Worm (Caenorhabditis elegans) whole organism, young adult: ENCODE results near the gene R06F6.12.

ENCODE experiments used
- B0336.3 ChIP-seq: fragments of 200-800 bp; sonication (Bioruptor generic); IDR thresholded peaks from 2 replicates; pipeline ENCODE4 v1.3.6; 2022; ENCODE audit warnings: missing genetic modification characterization, missing compliant biosample characterization
- C17E4.6 ChIP-seq: fragments of 200-800 bp; sonication (Bioruptor generic); IDR thresholded peaks from 2 replicates; pipeline ENCODE4 v1.3.6; 2022; ENCODE audit warnings: missing genetic modification reagents, missing genetic modification characterization, missing compliant biosample characterization
- D2030.7 ChIP-seq: fragments of 200-800 bp; sonication (Bioruptor generic); IDR thresholded peaks from 2 replicates; pipeline ENCODE4 v1.3.6; 2022; ENCODE audit warnings: missing genetic modification reagents, missing genetic modification characterization, missing compliant biosample characterization
- F33H1.4 ChIP-seq: fragments of 200-800 bp; sonication (Bioruptor generic); IDR thresholded peaks from 2 replicates; pipeline ENCODE4 v1.3.6; 2022; ENCODE audit warnings: missing genetic modification reagents, missing genetic modification characterization, missing compliant biosample characterization
- F39B2.1 ChIP-seq: fragments of 200-800 bp; sonication (Bioruptor generic); IDR thresholded peaks from 2 replicates; pipeline ENCODE4 v1.3.6; 2022; ENCODE audit warnings: missing genetic modification reagents, missing genetic modification characterization, missing compliant biosample characterization
- F57A8.1 ChIP-seq: fragments of 200-800 bp; sonication (Bioruptor generic); optimal IDR thresholded peaks from 2 replicates; lab custom pipeline; 2018; ENCODE audit warnings: mild to moderate bottlenecking, missing genetic modification characterization, moderate library complexity, missing compliant biosample characterization
- K12H6.12 ChIP-seq: fragments of 200-800 bp; sonication (Bioruptor generic); optimal IDR thresholded peaks from 2 replicates; lab custom pipeline; 2018; ENCODE audit warnings: mild to moderate bottlenecking, missing genetic modification characterization, missing compliant biosample characterization
- Y79H2A.3 ChIP-seq: fragments of 200-800 bp; sonication (Bioruptor generic); conservative IDR thresholded peaks from 2 replicates; pipeline ENCODE4 v1.3.6; 2022; ENCODE audit warnings: missing genetic modification reagents, missing genetic modification characterization, missing compliant biosample characterization
- ZK185.1 ChIP-seq: sonication (generic microtip); optimal IDR thresholded peaks from 2 replicates; lab custom pipeline; 2016; ENCODE audit warnings: mild to moderate bottlenecking, missing genetic modification characterization, missing compliant biosample characterization; ENCODE audit not compliant: poor library complexity, severe bottlenecking
- ama-1 ChIP-seq, 3 experiments: fragments of 150-350 bp in 1 of 3; sonication (generic microtip) in 2 of 3; optimal IDR thresholded peaks; 2 replicates each; lab custom pipeline; 2014 to 2018; ENCODE audit warnings: missing biosample characterization in 2 of 3, missing genetic modification characterization in 2 of 3, missing genetic modification reagents in 2 of 3
- athp-1 ChIP-seq: sonication (generic microtip); optimal IDR thresholded peaks from 2 replicates; lab custom pipeline; 2017; ENCODE audit warnings: mild to moderate bottlenecking, missing genetic modification characterization, missing compliant biosample characterization
- attf-3 ChIP-seq: fragments of 200-800 bp; sonication (Bioruptor generic); conservative IDR thresholded peaks from 2 replicates; pipeline ENCODE4 v1.3.6; 2022; ENCODE audit warnings: missing genetic modification reagents, missing genetic modification characterization, missing compliant biosample characterization
- attf-5 ChIP-seq: fragments of 200-800 bp; sonication (Bioruptor generic); optimal IDR thresholded peaks from 2 replicates; lab custom pipeline; 2018; ENCODE audit warnings: mild to moderate bottlenecking, missing genetic modification characterization, missing compliant biosample characterization
- ccch-3 ChIP-seq: fragments of 200-800 bp; sonication (Bioruptor generic); optimal IDR thresholded peaks from 2 replicates; lab custom pipeline; 2018; ENCODE audit warnings: mild to moderate bottlenecking, missing genetic modification characterization, missing compliant biosample characterization
- cebp-1 ChIP-seq, 2 experiments: fragments of 200-800 bp in 1 of 2; sonication (Bioruptor generic) in 1 of 2; sonication (generic microtip) in 1 of 2; IDR thresholded peaks in 1 of 2; optimal IDR thresholded peaks in 1 of 2; 2 replicates each; pipeline versions ENCODE4 v1.3.6 to Lab custom; 2017 to 2022; ENCODE audit warnings: missing compliant biosample characterization in 2 of 2, missing genetic modification characterization in 2 of 2, mild to moderate bottlenecking in 1 of 2, missing genetic modification reagents in 1 of 2, moderate library complexity in 1 of 2
- ceh-40 ChIP-seq: fragments of 200-800 bp; sonication (Bioruptor generic); IDR thresholded peaks from 2 replicates; pipeline ENCODE4 v1.3.6; 2022; ENCODE audit warnings: missing genetic modification characterization, missing compliant biosample characterization
- ceh-79 ChIP-seq: sonication (generic microtip); optimal IDR thresholded peaks from 2 replicates; lab custom pipeline; 2017; ENCODE audit warnings: mild to moderate bottlenecking, missing genetic modification characterization, missing compliant biosample characterization
- ceh-91 ChIP-seq: fragments of 200-800 bp; sonication (Bioruptor generic); IDR thresholded peaks from 2 replicates; pipeline ENCODE4 v1.3.6; 2022; ENCODE audit warnings: missing genetic modification reagents, missing genetic modification characterization, missing compliant biosample characterization
- dox-1 ChIP-seq: fragments of 200-800 bp; sonication (Bioruptor generic); IDR thresholded peaks from 2 replicates; pipeline ENCODE4 v1.3.6; 2022; ENCODE audit warnings: missing genetic modification reagents, missing genetic modification characterization, missing compliant biosample characterization
- egl-18 ChIP-seq: fragments of 200-800 bp; sonication (Bioruptor generic); IDR thresholded peaks from 2 replicates; pipeline ENCODE4 v1.3.6; 2022; ENCODE audit warnings: missing genetic modification reagents, missing genetic modification characterization, missing compliant biosample characterization
- hlh-26 ChIP-seq: fragments of 200-800 bp; sonication (Bioruptor generic); conservative IDR thresholded peaks from 2 replicates; pipeline ENCODE4 v1.3.6; 2022; ENCODE audit warnings: missing genetic modification reagents, missing genetic modification characterization, missing compliant biosample characterization
- hmg-20 ChIP-seq: fragments of 200-800 bp; sonication (Bioruptor generic); IDR thresholded peaks from 2 replicates; pipeline ENCODE4 v1.3.6; 2022; ENCODE audit warnings: missing genetic modification reagents, missing genetic modification characterization, missing compliant biosample characterization
- hrde-1 ChIP-seq: sonication (generic microtip); optimal IDR thresholded peaks from 2 replicates; lab custom pipeline; 2016; ENCODE audit warnings: missing genetic modification characterization, mild to moderate bottlenecking, missing compliant biosample characterization, moderate library complexity, missing genotype, missing genetic modification reagents, borderline replicate concordance
- hsf-1 ChIP-seq: fragments of 200-800 bp; sonication (Bioruptor generic); IDR thresholded peaks from 2 replicates; pipeline ENCODE4 v1.3.6; 2022; ENCODE audit warnings: missing genetic modification reagents, missing genetic modification characterization, missing compliant biosample characterization
- lin-40 ChIP-seq: sonication (generic microtip); optimal IDR thresholded peaks from 2 replicates; lab custom pipeline; 2016; ENCODE audit warnings: missing genetic modification characterization, mild to moderate bottlenecking, missing compliant biosample characterization, missing genotype, missing genetic modification reagents
- lir-1 ChIP-seq: fragments of 200-800 bp; sonication (Bioruptor generic); conservative IDR thresholded peaks from 2 replicates; pipeline ENCODE4 v1.3.6; 2022; ENCODE audit warnings: missing genetic modification reagents, missing genetic modification characterization, missing compliant biosample characterization
- madf-6 ChIP-seq: fragments of 200-800 bp; sonication (Bioruptor generic); IDR thresholded peaks from 2 replicates; pipeline ENCODE4 v1.3.6; 2022; ENCODE audit warnings: missing genetic modification reagents, missing genetic modification characterization, missing compliant biosample characterization
- mel-28 ChIP-seq: sonication (generic microtip); optimal IDR thresholded peaks from 2 replicates; lab custom pipeline; 2016; ENCODE audit warnings: borderline replicate concordance, mild to moderate bottlenecking, missing genetic modification characterization, missing compliant biosample characterization
- mes-4 ChIP-seq: sonication (generic microtip); optimal IDR thresholded peaks from 2 replicates; lab custom pipeline; 2016; ENCODE audit warnings: missing genotype, missing genetic modification characterization, missing compliant biosample characterization
- nfya-2 ChIP-seq: fragments of 200-800 bp; sonication (Bioruptor generic); IDR thresholded peaks from 2 replicates; pipeline ENCODE4 v1.3.6; 2022; ENCODE audit warnings: missing genetic modification reagents, missing genetic modification characterization, missing compliant biosample characterization
- nfyb-1 ChIP-seq: fragments of 200-800 bp; sonication (Bioruptor generic); IDR thresholded peaks from 2 replicates; pipeline ENCODE4 v1.3.6; 2022; ENCODE audit warnings: missing genetic modification reagents, missing genetic modification characterization, missing compliant biosample characterization
- nhr-179 ChIP-seq: sonication (generic microtip); optimal IDR thresholded peaks from 2 replicates; lab custom pipeline; 2016; ENCODE audit warnings: mild to moderate bottlenecking, missing genetic modification characterization, missing compliant biosample characterization
- rpc-1 ChIP-seq, 2 experiments: fragments of 150-350 bp in 1 of 2; sonication (generic microtip) in 1 of 2; optimal IDR thresholded peaks; 2 replicates each; lab custom pipeline; 2014 to 2018; ENCODE audit warnings: missing biosample characterization in 1 of 2, missing genetic modification characterization in 1 of 2, missing genetic modification reagents in 1 of 2, missing genotype in 1 of 2
- snpc-1.1 ChIP-seq: sonication (generic microtip); optimal IDR thresholded peaks from 2 replicates; lab custom pipeline; 2017; ENCODE audit warnings: missing genetic modification characterization, mild to moderate bottlenecking, missing compliant biosample characterization, antibody characterized with exemption, moderate library complexity, missing genotype, missing genetic modification reagents; ENCODE audit not compliant: insufficient read depth
- snpc-1.3 ChIP-seq: sonication (generic microtip); optimal IDR thresholded peaks from 2 replicates; lab custom pipeline; 2017; ENCODE audit warnings: missing genetic modification characterization, mild to moderate bottlenecking, missing compliant biosample characterization, antibody characterized with exemption, moderate library complexity, missing genotype, missing genetic modification reagents; ENCODE audit not compliant: insufficient read depth
- snpc-4 ChIP-seq, 5 experiments: fragments of 150-350 bp in 1 of 5; sonication (generic microtip) in 4 of 5; optimal IDR thresholded peaks; 2 replicates each; lab custom pipeline; 2014 to 2018; ENCODE audit warnings: missing genetic modification characterization in 5 of 5, missing biosample characterization in 3 of 5, antibody characterized with exemption in 2 of 5, mild to moderate bottlenecking in 2 of 5, missing compliant biosample characterization in 2 of 5, missing genotype in 2 of 5, moderate library complexity in 2 of 5, missing genetic modification reagents in 1 of 5
- tbp1 ChIP-seq: fragments of 200-800 bp; sonication (Bioruptor generic); optimal IDR thresholded peaks from 2 replicates; lab custom pipeline; 2018; ENCODE audit warnings: mild to moderate bottlenecking, missing genetic modification characterization, missing compliant biosample characterization
- tbx-9 ChIP-seq: sonication (generic microtip); optimal IDR thresholded peaks from 2 replicates; lab custom pipeline; 2016; ENCODE audit warnings: borderline replicate concordance, missing genetic modification characterization, inconsistent platforms, missing compliant biosample characterization
- zim-3 ChIP-seq: sonication (generic microtip); optimal IDR thresholded peaks from 2 replicates; lab custom pipeline; 2017; ENCODE audit warnings: mild to moderate bottlenecking, missing genetic modification characterization, moderate library complexity, missing compliant biosample characterization
- ztf-22 ChIP-seq: fragments of 200-800 bp; sonication (Bioruptor generic); optimal IDR thresholded peaks from 2 replicates; lab custom pipeline; 2018; ENCODE audit warnings: mild to moderate bottlenecking, missing genetic modification characterization, moderate library complexity, missing compliant biosample characterization
- ztf-25 ChIP-seq: fragments of 200-800 bp; sonication (Bioruptor generic); IDR thresholded peaks from 2 replicates; pipeline ENCODE4 v1.3.6; 2022; ENCODE audit warnings: missing genetic modification reagents, missing genetic modification characterization, missing compliant biosample characterization
- ztf-26 ChIP-seq: sonication (generic microtip); optimal IDR thresholded peaks from 2 replicates; lab custom pipeline; 2017; ENCODE audit warnings: missing genetic modification characterization, missing compliant biosample characterization
- ztf-3 ChIP-seq: fragments of 200-800 bp; sonication (Bioruptor generic); optimal IDR thresholded peaks from 2 replicates; lab custom pipeline; 2018; ENCODE audit warnings: mild to moderate bottlenecking, missing genetic modification characterization, missing compliant biosample characterization

R06F6.12 gene

ce11 chrII:10824046-10824445, at the start of gene R06F6.12, which contains the start of gene mix-1 (continued):
- TF ChIP-seq snpc-4 (GFP tag; optimal IDR thresholded peaks at IDR 0.05; lab: Kevin White, UChicago) (no peak), snpc-4 (tag; optimal IDR thresholded peaks at IDR 0.05; lab: Kevin White, UChicago) (peak in 3 of 4 experiments; percentile 3 to 22 (median 16)), snpc-1.3 (tag; lab: Kevin White, UChicago) (peak; percentile 10), attf-5 (GFP tag; lab: Kevin White, UChicago) (peak; percentile 58), athp-1 (no peak), lir-1 (no peak), dox-1 (GFP tag; lab: Robert Waterston, UW) (peak; percentile 22; the same call in 1 of the 2 replicates), madf-6 (GFP tag; lab: Robert Waterston, UW) (peak; percentile 77), nhr-179 (tag; lab: Kevin White, UChicago) (no peak), cebp-1 (GFP tag; IDR thresholded peaks at IDR 0.05; lab: Robert Waterston, UW) (no peak), cebp-1 (tag; optimal IDR thresholded peaks at IDR 0.05; lab: Kevin White, UChicago) (peak; percentile 68), ceh-91 (GFP tag; lab: Robert Waterston, UW) (0 out of 2 replicates have a peak, but pooled peaks have one; percentile 9)
- TF ChIP-seq, all 124 proteins: peak for 21

DNA sequence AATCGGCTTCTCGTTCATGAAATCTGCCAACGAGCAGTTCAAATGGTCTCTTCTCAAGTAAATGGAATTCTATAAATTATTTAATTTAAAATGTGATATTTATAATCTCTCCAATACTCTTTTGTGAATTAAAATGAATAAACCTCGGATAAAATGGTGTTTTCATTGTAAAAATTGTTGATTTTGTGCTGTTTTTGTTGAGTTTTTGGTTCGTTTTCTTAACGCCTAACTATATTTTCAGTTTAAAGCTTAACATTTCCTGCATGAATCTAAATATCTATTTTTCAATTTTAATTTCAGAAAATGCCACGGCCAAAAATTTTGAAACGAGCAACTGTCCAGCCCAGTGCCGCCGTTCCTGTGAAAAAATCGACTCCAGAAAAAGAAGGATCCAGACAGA, 49.8 kb upstream of the R06F6.12 start, which contains the start of gene orc-2:
Gene orc-2, plus strand, starts transcription at position 301 of the 400 bp plus-strand sequence.
- TF ChIP-seq hlh-26 (GFP tag; lab: Robert Waterston, UW) (no peak), tbp1 (GFP tag; lab: Kevin White, UChicago) (no peak), ZK185.1 (no peak), snpc-1.1 (no peak), D2030.7 (GFP tag; lab: Robert Waterston, UW) (no peak), ztf-26 (tag; lab: Kevin White, UChicago) (no peak), ztf-22 (GFP tag; lab: Kevin White, UChicago) (no peak), attf-3 (GFP tag; lab: Robert Waterston, UW) (no peak), attf-5 (GFP tag; lab: Kevin White, UChicago) (no peak), F33H1.4 (no peak), mel-28 (tag; lab: Kevin White, UChicago) (no peak), ccch-3 (GFP tag; lab: Kevin White, UChicago) (no peak), tbx-9 (tag; lab: Kevin White, UChicago) (no peak), hrde-1 (tag; lab: Kevin White, UChicago) (no peak), B0336.3 (GFP tag; lab: Robert Waterston, UW) (no peak)

- peak; percentile 55 for TF ChIP-seq lin-40 (tag; lab: Kevin White, UChicago)
- no peak for TF ChIP-seq Y79H2A.3 (GFP tag; lab: Robert Waterston, UW)
- no peak for TF ChIP-seq ztf-26 (tag; lab: Kevin White, UChicago)
- no peak for TF ChIP-seq ztf-25
- TF ChIP-seq hsf-1: no peak
- no peak for TF ChIP-seq zim-3 (tag; lab: Kevin White, UChicago)
- no peak for TF ChIP-seq ztf-3 (GFP tag; lab: Kevin White, UChicago)
- no peak for TF ChIP-seq C17E4.6
- no peak for TF ChIP-seq ama-1 (optimal IDR thresholded peaks at IDR 0.05; lab: Kevin White, UChicago)
- TF ChIP-seq ama-1 (GFP tag; optimal IDR thresholded peaks at IDR 0.05; lab: Kevin White, UChicago): no peak
- TF ChIP-seq K12H6.12 (tag; lab: Kevin White, UChicago): peak; percentile 47
- no peak for TF ChIP-seq egl-18 (GFP tag; lab: Robert Waterston, UW)
- peak; percentile 37 for TF ChIP-seq tbp1 (GFP tag; lab: Kevin White, UChicago)
- no peak for TF ChIP-seq ceh-40
- no peak for TF ChIP-seq ceh-79 (tag; lab: Kevin White, UChicago)
- no peak for TF ChIP-seq F57A8.1
- TF ChIP-seq rpc-1 (optimal IDR thresholded peaks at IDR 0.05; lab: Kevin White, UChicago): no peak
- TF ChIP-seq rpc-1 (tag; optimal IDR thresholded peaks at IDR 0.05; lab: Kevin White, UChicago): no peak
- TF ChIP-seq mes-4 (tag; lab: Kevin White, UChicago): no peak
- no peak; the same call in 1 of the 2 replicates for TF ChIP-seq nfyb-1 (GFP tag; lab: Robert Waterston, UW)
- TF ChIP-seq lir-1: no peak
- TF ChIP-seq nfya-2 (GFP tag; lab: Robert Waterston, UW): no peak
- TF ChIP-seq F39B2.1 (GFP tag; lab: Robert Waterston, UW): no peak
- no peak for TF ChIP-seq hmg-20
- TF ChIP-seq dox-1 (GFP tag; lab: Robert Waterston, UW): peak; percentile 84
These were observed 48.7 kb upstream of the R06F6.12 start, which contains the start of the genes cyn-4 and copz-1 for ce11 chrII:10872541-10872940. Gene cyn-4 (minus strand): TSS chrII:10872611. Gene copz-1 (plus strand): TSS chrII:10872879.
